Worm (Caenorhabditis elegans) whole organism, L4 larva: ENCODE results near the gene irld-22.

Experiments
- R02D3.7 ChIP-seq: fragments of 150-350 bp; sonication (generic microtip); optimal IDR thresholded peaks from 3 replicates; lab custom pipeline; 2014; ENCODE audit warnings: missing biosample characterization, missing genetic modification characterization
- T20F7.1 ChIP-seq: fragments of 200-800 bp; sonication (Bioruptor generic); optimal IDR thresholded peaks from 2 replicates; lab custom pipeline; 2018; ENCODE audit warnings: mild to moderate bottlenecking, missing genetic modification characterization, missing compliant biosample characterization
- ceh-44 ChIP-seq: fragments of 200-800 bp; sonication (Bioruptor generic); IDR thresholded peaks from 2 replicates; pipeline ENCODE4 v1.3.6; 2022; ENCODE audit warnings: missing genetic modification reagents, missing genetic modification characterization, missing compliant biosample characterization
- ceh-82 ChIP-seq: sonication (generic microtip); optimal IDR thresholded peaks from 2 replicates; lab custom pipeline; 2017; ENCODE audit warnings: missing biosample characterization, missing genetic modification characterization
- ctbp-1 ChIP-seq: fragments of 200-800 bp; sonication (Bioruptor generic); IDR thresholded peaks from 2 replicates; pipeline ENCODE4 v1.3.6; 2022; ENCODE audit warnings: missing genetic modification reagents, missing genetic modification characterization, missing compliant biosample characterization
- daf-19 ChIP-seq: fragments of 200-800 bp; sonication (Bioruptor generic); conservative IDR thresholded peaks from 2 replicates; pipeline ENCODE4 v1.3.6; 2022; ENCODE audit warnings: missing genetic modification characterization, missing compliant biosample characterization
- dve-1 ChIP-seq: sonication (generic microtip); optimal IDR thresholded peaks from 2 replicates; lab custom pipeline; 2017; ENCODE audit warnings: antibody characterized with exemption, mild to moderate bottlenecking, missing genetic modification characterization, missing compliant biosample characterization; ENCODE audit not compliant: insufficient read depth
- hif-1 ChIP-seq, 2 experiments: sonication (generic microtip); optimal IDR thresholded peaks; 2 replicates each; lab custom pipeline; 2016 to 2017; ENCODE audit warnings: missing compliant biosample characterization in 2 of 2, missing genetic modification characterization in 2 of 2, missing genetic modification reagents in 2 of 2, missing genotype in 2 of 2, mild to moderate bottlenecking in 1 of 2
- lin-13 ChIP-seq: fragments of 150-350 bp; optimal IDR thresholded peaks from 2 replicates; lab custom pipeline; 2014; ENCODE audit warnings: missing biosample characterization, missing genetic modification reagents, missing genetic modification characterization
- mep-1 ChIP-seq: fragments of 150-350 bp; sonication (generic microtip); optimal IDR thresholded peaks from 3 replicates; lab custom pipeline; 2014; ENCODE audit warnings: missing biosample characterization, missing genetic modification characterization
- mes-2 ChIP-seq: sonication (generic microtip); optimal IDR thresholded peaks from 2 replicates; lab custom pipeline; 2016; ENCODE audit warnings: missing genotype, mild to moderate bottlenecking, missing genetic modification characterization, missing compliant biosample characterization; ENCODE audit not compliant: poor library complexity, severe bottlenecking
- nhr-237 ChIP-seq: sonication (generic microtip); optimal IDR thresholded peaks from 2 replicates; lab custom pipeline; 2017; ENCODE audit warnings: missing biosample characterization, missing genetic modification characterization
- nhr-77 ChIP-seq: fragments of 150-350 bp; optimal IDR thresholded peaks from 2 replicates; lab custom pipeline; 2014; ENCODE audit warnings: missing biosample characterization, missing genetic modification characterization
- rbr-2 ChIP-seq: sonication (generic microtip); optimal IDR thresholded peaks from 2 replicates; lab custom pipeline; 2016; ENCODE audit warnings: missing genotype, missing genetic modification characterization, missing compliant biosample characterization

ce11 chrV:3929099-3929498 lies 29.1 kb upstream of the irld-22 start, which contains the start of gene srx-64:
- TF ChIP-seq ceh-82 (no peak), R02D3.7 (tag; lab: Kevin White, UChicago) (no peak), ctbp-1 (no peak), hif-1 (tag; optimal IDR thresholded peaks at IDR 0.05; lab: Kevin White, UChicago) (no peak), lin-13 (GFP tag; lab: Kevin White, UChicago) (no peak), rbr-2 (tag; lab: Kevin White, UChicago) (no peak), nhr-237 (tag; lab: Kevin White, UChicago) (no peak), dve-1 (tag; lab: Kevin White, UChicago) (no peak), ceh-44 (GFP tag; lab: Robert Waterston, UW) (no peak), nhr-77 (tag; lab: Kevin White, UChicago) (no peak), mep-1 (tag; lab: Kevin White, UChicago) (no peak), mes-2 (tag; lab: Kevin White, UChicago) (no peak), T20F7.1 (GFP tag; lab: Kevin White, UChicago) (no peak), daf-19 (GFP tag; lab: Robert Waterston, UW) (no peak)
